Worm (Caenorhabditis elegans) whole organism, young adult: ENCODE results near the gene C05C12.5.

Source experiments
- C06A6.2 ChIP-seq: fragments of 200-800 bp; sonication (Bioruptor generic); conservative IDR thresholded peaks from 2 replicates; pipeline ENCODE4 v1.3.6; 2022; ENCODE audit warnings: missing genetic modification characterization, missing compliant biosample characterization
- F10E7.11 ChIP-seq: sonication (generic microtip); optimal IDR thresholded peaks from 2 replicates; lab custom pipeline; 2017; ENCODE audit warnings: mild to moderate bottlenecking, missing genetic modification characterization, moderate library complexity, missing compliant biosample characterization
- F57C9.4 ChIP-seq: sonication (generic microtip); optimal IDR thresholded peaks from 2 replicates; lab custom pipeline; 2017; ENCODE audit warnings: mild to moderate bottlenecking, missing genetic modification characterization, missing compliant biosample characterization
- K11D2.4 ChIP-seq: fragments of 200-800 bp; sonication (Bioruptor generic); IDR thresholded peaks from 2 replicates; pipeline ENCODE4 v1.3.6; 2022; ENCODE audit warnings: missing genetic modification reagents, missing genetic modification characterization, missing compliant biosample characterization
- akir-1 ChIP-seq: fragments of 200-800 bp; sonication (Bioruptor generic); optimal IDR thresholded peaks from 2 replicates; lab custom pipeline; 2018; ENCODE audit warnings: mild to moderate bottlenecking, missing genetic modification characterization, moderate library complexity, missing compliant biosample characterization
- ama-1 ChIP-seq, 3 experiments: fragments of 150-350 bp in 1 of 3; sonication (generic microtip) in 2 of 3; optimal IDR thresholded peaks; 2 replicates each; lab custom pipeline; 2014 to 2018; ENCODE audit warnings: missing biosample characterization in 2 of 3, missing genetic modification characterization in 2 of 3, missing genetic modification reagents in 2 of 3
- atf-7 ChIP-seq: sonication (generic microtip); optimal IDR thresholded peaks from 2 replicates; lab custom pipeline; 2017; ENCODE audit warnings: mild to moderate bottlenecking, missing genetic modification characterization, missing compliant biosample characterization
- cebp-1 ChIP-seq, 2 experiments: fragments of 200-800 bp in 1 of 2; sonication (Bioruptor generic) in 1 of 2; sonication (generic microtip) in 1 of 2; IDR thresholded peaks in 1 of 2; optimal IDR thresholded peaks in 1 of 2; 2 replicates each; pipeline versions ENCODE4 v1.3.6 to Lab custom; 2017 to 2022; ENCODE audit warnings: missing compliant biosample characterization in 2 of 2, missing genetic modification characterization in 2 of 2, mild to moderate bottlenecking in 1 of 2, missing genetic modification reagents in 1 of 2, moderate library complexity in 1 of 2
- cebp-2 ChIP-seq: fragments of 200-800 bp; sonication (Bioruptor generic); IDR thresholded peaks from 2 replicates; pipeline ENCODE4 v1.3.6; 2022; ENCODE audit warnings: missing genetic modification characterization, missing compliant biosample characterization
- ceh-40 ChIP-seq: fragments of 200-800 bp; sonication (Bioruptor generic); IDR thresholded peaks from 2 replicates; pipeline ENCODE4 v1.3.6; 2022; ENCODE audit warnings: missing genetic modification characterization, missing compliant biosample characterization
- ceh-79 ChIP-seq: sonication (generic microtip); optimal IDR thresholded peaks from 2 replicates; lab custom pipeline; 2017; ENCODE audit warnings: mild to moderate bottlenecking, missing genetic modification characterization, missing compliant biosample characterization
- ceh-91 ChIP-seq: fragments of 200-800 bp; sonication (Bioruptor generic); IDR thresholded peaks from 2 replicates; pipeline ENCODE4 v1.3.6; 2022; ENCODE audit warnings: missing genetic modification reagents, missing genetic modification characterization, missing compliant biosample characterization
- dox-1 ChIP-seq: fragments of 200-800 bp; sonication (Bioruptor generic); IDR thresholded peaks from 2 replicates; pipeline ENCODE4 v1.3.6; 2022; ENCODE audit warnings: missing genetic modification reagents, missing genetic modification characterization, missing compliant biosample characterization
- egl-44 ChIP-seq: fragments of 200-800 bp; sonication (Bioruptor generic); IDR thresholded peaks from 2 replicates; pipeline ENCODE4 v1.3.6; 2022; ENCODE audit warnings: missing genetic modification reagents, missing genetic modification characterization, missing compliant biosample characterization
- egrh-3 ChIP-seq: fragments of 200-800 bp; sonication (Bioruptor generic); IDR thresholded peaks from 2 replicates; pipeline ENCODE4 v1.3.6; 2022; ENCODE audit warnings: missing genetic modification reagents, missing genetic modification characterization, missing compliant biosample characterization
- him-1 ChIP-seq: sonication (generic microtip); optimal IDR thresholded peaks from 2 replicates; lab custom pipeline; 2016; ENCODE audit warnings: missing genotype, missing genetic modification reagents, missing genetic modification characterization, missing compliant biosample characterization
- hlh-26 ChIP-seq: fragments of 200-800 bp; sonication (Bioruptor generic); conservative IDR thresholded peaks from 2 replicates; pipeline ENCODE4 v1.3.6; 2022; ENCODE audit warnings: missing genetic modification reagents, missing genetic modification characterization, missing compliant biosample characterization
- hsf-1 ChIP-seq: fragments of 200-800 bp; sonication (Bioruptor generic); IDR thresholded peaks from 2 replicates; pipeline ENCODE4 v1.3.6; 2022; ENCODE audit warnings: missing genetic modification reagents, missing genetic modification characterization, missing compliant biosample characterization
- let-526 ChIP-seq: fragments of 200-800 bp; sonication (Bioruptor generic); IDR thresholded peaks from 2 replicates; pipeline ENCODE4 v1.3.6; 2022; ENCODE audit warnings: missing genetic modification reagents, missing genetic modification characterization, missing compliant biosample characterization
- madf-8 ChIP-seq: fragments of 200-800 bp; sonication (Bioruptor generic); conservative IDR thresholded peaks from 2 replicates; pipeline ENCODE4 v1.3.6; 2022; ENCODE audit warnings: missing genetic modification reagents, missing genetic modification characterization, missing compliant biosample characterization
- mcd-1 ChIP-seq: fragments of 200-800 bp; sonication (Bioruptor generic); IDR thresholded peaks from 2 replicates; pipeline ENCODE4 v1.3.6; 2022; ENCODE audit warnings: missing genetic modification reagents, missing genetic modification characterization, missing compliant biosample characterization
- mel-28 ChIP-seq: sonication (generic microtip); optimal IDR thresholded peaks from 2 replicates; lab custom pipeline; 2016; ENCODE audit warnings: borderline replicate concordance, mild to moderate bottlenecking, missing genetic modification characterization, missing compliant biosample characterization
- mes-4 ChIP-seq: sonication (generic microtip); optimal IDR thresholded peaks from 2 replicates; lab custom pipeline; 2016; ENCODE audit warnings: missing genotype, missing genetic modification characterization, missing compliant biosample characterization
- nfya-1 ChIP-seq: sonication (generic microtip); optimal IDR thresholded peaks from 2 replicates; lab custom pipeline; 2017; ENCODE audit warnings: antibody characterized with exemption, missing compliant biosample characterization, missing genetic modification characterization, borderline replicate concordance; ENCODE audit not compliant: insufficient read depth
- nhr-80 ChIP-seq: sonication (generic microtip); optimal IDR thresholded peaks from 2 replicates; lab custom pipeline; 2016; ENCODE audit warnings: missing genetic modification characterization, missing compliant biosample characterization
- snpc-1.1 ChIP-seq: sonication (generic microtip); optimal IDR thresholded peaks from 2 replicates; lab custom pipeline; 2017; ENCODE audit warnings: missing genetic modification characterization, mild to moderate bottlenecking, missing compliant biosample characterization, antibody characterized with exemption, moderate library complexity, missing genotype, missing genetic modification reagents; ENCODE audit not compliant: insufficient read depth
- snpc-3.4 ChIP-seq: sonication (generic microtip); optimal IDR thresholded peaks from 2 replicates; lab custom pipeline; 2017; ENCODE audit warnings: missing genetic modification characterization, mild to moderate bottlenecking, missing compliant biosample characterization, antibody characterized with exemption, moderate library complexity, missing genotype, missing genetic modification reagents
- tbp1 ChIP-seq: fragments of 200-800 bp; sonication (Bioruptor generic); optimal IDR thresholded peaks from 2 replicates; lab custom pipeline; 2018; ENCODE audit warnings: mild to moderate bottlenecking, missing genetic modification characterization, missing compliant biosample characterization
- tbx-9 ChIP-seq: sonication (generic microtip); optimal IDR thresholded peaks from 2 replicates; lab custom pipeline; 2016; ENCODE audit warnings: borderline replicate concordance, missing genetic modification characterization, inconsistent platforms, missing compliant biosample characterization
- ztf-25 ChIP-seq: fragments of 200-800 bp; sonication (Bioruptor generic); IDR thresholded peaks from 2 replicates; pipeline ENCODE4 v1.3.6; 2022; ENCODE audit warnings: missing genetic modification reagents, missing genetic modification characterization, missing compliant biosample characterization
- ztf-28 ChIP-seq: fragments of 200-800 bp; sonication (Bioruptor generic); IDR thresholded peaks from 2 replicates; pipeline ENCODE4 v1.3.6; 2022; ENCODE audit warnings: missing genetic modification reagents, missing genetic modification characterization, missing compliant biosample characterization

Gene C05C12.5

ce11 chrIV:11230069-11230468, 30.9 kb downstream of the C05C12.5 start, which contains the start of gene best-7:
best-7 (minus strand) TSS chrIV:11230307.
- TF ChIP-seq nhr-80 (tag; lab: Kevin White, UChicago) = peak; percentile 29
- no peak for TF ChIP-seq ztf-28
- no peak for TF ChIP-seq mes-4 (tag; lab: Kevin White, UChicago)
- TF ChIP-seq ceh-40 (GFP tag; lab: Robert Waterston, UW) = no peak

ce11 chrIV:11229013-11229412, 32.0 kb downstream of the C05C12.5 start:
- no peak for TF ChIP-seq ama-1 (optimal IDR thresholded peaks at IDR 0.05; lab: Kevin White, UChicago)
- no peak for TF ChIP-seq ama-1 (GFP tag; optimal IDR thresholded peaks at IDR 0.05; lab: Kevin White, UChicago)
- TF ChIP-seq egl-44 (GFP tag; lab: Robert Waterston, UW) = no peak

ce11 chrIV:11226545-11226944, 34.4 kb downstream of the C05C12.5 start:
- TF ChIP-seq nhr-80 (tag; lab: Kevin White, UChicago) = no peak
- no peak for TF ChIP-seq ztf-28
- TF ChIP-seq cebp-2 (GFP tag; lab: Robert Waterston, UW) = no peak
- TF ChIP-seq hlh-26 (GFP tag; lab: Robert Waterston, UW) = no peak
- no peak for TF ChIP-seq let-526 (GFP tag; lab: Robert Waterston, UW)
- TF ChIP-seq mcd-1 (GFP tag; lab: Robert Waterston, UW) = no peak
- no peak for TF ChIP-seq ztf-25 (GFP tag; lab: Robert Waterston, UW)
- no peak for TF ChIP-seq cebp-1 (GFP tag; IDR thresholded peaks at IDR 0.05; lab: Robert Waterston, UW)
- TF ChIP-seq cebp-1 (tag; optimal IDR thresholded peaks at IDR 0.05; lab: Kevin White, UChicago) = no peak
- no peak for TF ChIP-seq K11D2.4
- TF ChIP-seq dox-1 (GFP tag; lab: Robert Waterston, UW) = no peak
- no peak for TF ChIP-seq atf-7 (tag; lab: Kevin White, UChicago)
- no peak for TF ChIP-seq F57C9.4
- no peak for TF ChIP-seq F10E7.11
- TF ChIP-seq him-1 = no peak
- no peak for TF ChIP-seq ceh-91 (GFP tag; lab: Robert Waterston, UW)
- TF ChIP-seq snpc-1.1 (tag; lab: Kevin White, UChicago) = no peak
- TF ChIP-seq madf-8 (GFP tag; lab: Robert Waterston, UW) = no peak
- no peak for TF ChIP-seq nfya-1 (tag; lab: Kevin White, UChicago)

- TF ChIP-seq cebp-2 (GFP tag; lab: Robert Waterston, UW) = 0 out of 2 replicates have a peak, but pooled peaks have one; percentile 5
- peak; percentile 96 for TF ChIP-seq egrh-3 (GFP tag; lab: Robert Waterston, UW)
These were observed 35.1 kb downstream of the C05C12.5 start for ce11 chrIV:11225715-11226475.

- TF ChIP-seq mel-28 (tag; lab: Kevin White, UChicago) (no peak), C06A6.2 (no peak), ceh-79 (no peak), snpc-3.4 (no peak), akir-1 (no peak), tbp1 (no peak), tbx-9 (tag; lab: Kevin White, UChicago) (no peak), hsf-1 (GFP tag; lab: Robert Waterston, UW) (no peak)
These were observed 35.8 kb downstream of the C05C12.5 start, which contains the start of gene col-125 for ce11 chrIV:11225206-11225605. col-125 (plus strand) TSS chrIV:11225506.
